Worm (Caenorhabditis elegans) whole organism, L1 larva: ENCODE results near the gene B0563.10.

Experiments
- C04F5.9 ChIP-seq: sonication (generic microtip); optimal IDR thresholded peaks from 2 replicates; lab custom pipeline; 2016; ENCODE audit warnings: missing genetic modification characterization, missing compliant biosample characterization
- C34B4.2 ChIP-seq: sonication (generic microtip); optimal IDR thresholded peaks from 2 replicates; lab custom pipeline; 2017; ENCODE audit warnings: mild to moderate bottlenecking, missing genetic modification characterization, missing compliant biosample characterization
- F16B12.6 ChIP-seq: fragments of 150-350 bp; optimal IDR thresholded peaks from 2 replicates; lab custom pipeline; 2014; ENCODE audit warnings: missing biosample characterization, missing genetic modification characterization
- Y116A8C.19 ChIP-seq: sonication (generic microtip); optimal IDR thresholded peaks from 2 replicates; lab custom pipeline; 2016; ENCODE audit warnings: missing compliant biosample characterization, missing genetic modification characterization, borderline replicate concordance
- aly-2 ChIP-seq: fragments of 150-350 bp; optimal IDR thresholded peaks from 2 replicates; lab custom pipeline; 2014; ENCODE audit warnings: missing biosample characterization, missing genetic modification characterization
- ceh-63 ChIP-seq: fragments of 200-800 bp; sonication (Bioruptor generic); optimal IDR thresholded peaks from 2 replicates; lab custom pipeline; 2018; ENCODE audit warnings: mild to moderate bottlenecking, missing genetic modification characterization, missing compliant biosample characterization
- ceh-8 ChIP-seq: fragments of 200-800 bp; sonication (Bioruptor generic); optimal IDR thresholded peaks from 2 replicates; lab custom pipeline; 2018; ENCODE audit warnings: mild to moderate bottlenecking, missing genetic modification characterization, moderate library complexity, missing compliant biosample characterization
- ceh-88 ChIP-seq: fragments of 200-800 bp; sonication (Bioruptor generic); IDR thresholded peaks from 2 replicates; pipeline ENCODE4 v1.3.6; 2022; ENCODE audit warnings: missing genetic modification characterization, missing compliant biosample characterization
- ceh-90 ChIP-seq: sonication (generic microtip); optimal IDR thresholded peaks from 2 replicates; lab custom pipeline; 2016; ENCODE audit warnings: missing genetic modification characterization, missing compliant biosample characterization
- efl-1 ChIP-seq, 4 experiments: fragments of 150-350 bp; optimal IDR thresholded peaks in 3 of 4; peaks in 1 of 4; 1 replicate in 1 of 4; 2 replicates in 3 of 4; lab custom pipeline; 2014; ENCODE audit warnings: missing biosample characterization in 2 of 4, missing genetic modification characterization in 2 of 4, missing genetic modification reagents in 2 of 4
- efl-3 ChIP-seq: fragments of 200-800 bp; sonication (Bioruptor generic); optimal IDR thresholded peaks from 2 replicates; lab custom pipeline; 2018; ENCODE audit warnings: mild to moderate bottlenecking, missing genetic modification characterization, missing compliant biosample characterization
- elt-2 ChIP-seq: sonication (generic microtip); optimal IDR thresholded peaks from 2 replicates; lab custom pipeline; 2016; ENCODE audit warnings: missing genetic modification characterization, mild to moderate bottlenecking, inconsistent platforms, missing compliant biosample characterization, missing genetic modification reagents
- fkh-10 ChIP-seq: sonication (generic microtip); optimal IDR thresholded peaks from 2 replicates; lab custom pipeline; 2017; ENCODE audit warnings: missing biosample characterization, missing genetic modification reagents, missing genetic modification characterization
- fkh-4 ChIP-seq: sonication (generic microtip); optimal IDR thresholded peaks from 2 replicates; lab custom pipeline; 2016; ENCODE audit warnings: missing compliant biosample characterization, missing genetic modification characterization, borderline replicate concordance
- fkh-8 ChIP-seq: sonication (generic microtip); optimal IDR thresholded peaks from 2 replicates; lab custom pipeline; 2016; ENCODE audit warnings: mild to moderate bottlenecking, missing genetic modification characterization, missing compliant biosample characterization
- grh-1 ChIP-seq: fragments of 200-800 bp; sonication (Bioruptor generic); IDR thresholded peaks from 2 replicates; pipeline ENCODE4 v1.3.6; 2022; ENCODE audit warnings: missing genetic modification reagents, missing genetic modification characterization, missing compliant biosample characterization
- hlh-17 ChIP-seq: fragments of 200-800 bp; sonication (Bioruptor generic); optimal IDR thresholded peaks from 2 replicates; lab custom pipeline; 2018; ENCODE audit warnings: missing genetic modification characterization, mild to moderate bottlenecking, missing compliant biosample characterization, moderate library complexity, borderline replicate concordance
- hpl-2 ChIP-seq: fragments of 150-350 bp; optimal IDR thresholded peaks from 2 replicates; lab custom pipeline; 2014; ENCODE audit warnings: missing biosample characterization, missing genetic modification reagents, missing genetic modification characterization
- irx-1 ChIP-seq: sonication (generic microtip); optimal IDR thresholded peaks from 2 replicates; lab custom pipeline; 2016; ENCODE audit warnings: missing genetic modification characterization, missing compliant biosample characterization
- isw-1 ChIP-seq: fragments of 200-800 bp; sonication (Bioruptor generic); IDR thresholded peaks from 2 replicates; pipeline ENCODE4 v1.3.6; 2022; ENCODE audit warnings: missing genetic modification characterization, missing compliant biosample characterization
- jun-1 ChIP-seq: fragments of 150-350 bp; optimal IDR thresholded peaks from 2 replicates; lab custom pipeline; 2014; ENCODE audit warnings: missing biosample characterization, missing genetic modification reagents, missing genetic modification characterization
- lin-13 ChIP-seq: fragments of 150-350 bp; optimal IDR thresholded peaks from 2 replicates; lab custom pipeline; 2014; ENCODE audit warnings: missing biosample characterization, missing genetic modification reagents, missing genetic modification characterization
- lin-39 ChIP-seq: fragments of 150-350 bp; optimal IDR thresholded peaks from 2 replicates; lab custom pipeline; 2014; ENCODE audit warnings: missing biosample characterization, missing genetic modification reagents, missing genetic modification characterization
- lir-3 ChIP-seq: sonication (generic microtip); optimal IDR thresholded peaks from 2 replicates; lab custom pipeline; 2016; ENCODE audit warnings: mild to moderate bottlenecking, missing genetic modification characterization, moderate library complexity, missing compliant biosample characterization; ENCODE audit not compliant: poor library complexity
- mab-9 ChIP-seq: fragments of 200-800 bp; sonication (Bioruptor generic); IDR thresholded peaks from 2 replicates; pipeline ENCODE4 v1.3.6; 2022; ENCODE audit warnings: missing genetic modification reagents, missing genetic modification characterization, missing compliant biosample characterization
- mef-2 ChIP-seq: fragments of 150-350 bp; optimal IDR thresholded peaks from 2 replicates; lab custom pipeline; 2014; ENCODE audit warnings: missing biosample characterization, missing genetic modification characterization
- mep-1 ChIP-seq: fragments of 150-350 bp; optimal IDR thresholded peaks from 2 replicates; lab custom pipeline; 2014; ENCODE audit warnings: missing biosample characterization, missing genetic modification characterization
- nhr-12 ChIP-seq: sonication (generic microtip); optimal IDR thresholded peaks from 2 replicates; lab custom pipeline; 2017; ENCODE audit warnings: missing biosample characterization, missing genetic modification characterization
- nhr-20 ChIP-seq: sonication (generic microtip); optimal IDR thresholded peaks from 2 replicates; lab custom pipeline; 2016; ENCODE audit warnings: mild to moderate bottlenecking, missing genetic modification characterization, missing compliant biosample characterization
- nhr-71 ChIP-seq: sonication (generic microtip); optimal IDR thresholded peaks from 2 replicates; lab custom pipeline; 2016; ENCODE audit warnings: mild to moderate bottlenecking, missing genetic modification characterization, moderate library complexity, missing compliant biosample characterization
- nhr-77 ChIP-seq: fragments of 150-350 bp; optimal IDR thresholded peaks from 2 replicates; lab custom pipeline; 2014; ENCODE audit warnings: missing biosample characterization, missing genetic modification characterization
- nhr-84 ChIP-seq: sonication (generic microtip); optimal IDR thresholded peaks from 2 replicates; lab custom pipeline; 2017; ENCODE audit warnings: missing biosample characterization, missing genetic modification characterization
- nhr-85 ChIP-seq: sonication (generic microtip); peaks from one replicate; lab custom pipeline; 2016; ENCODE audit warnings: missing genetic modification characterization, inconsistent platforms, missing compliant biosample characterization
- rnt-1 ChIP-seq: sonication (generic microtip); optimal IDR thresholded peaks from 2 replicates; lab custom pipeline; 2016; ENCODE audit warnings: mild to moderate bottlenecking, missing genetic modification characterization, moderate library complexity, missing compliant biosample characterization
- snu-23 ChIP-seq: sonication (generic microtip); optimal IDR thresholded peaks from 2 replicates; lab custom pipeline; 2016; ENCODE audit warnings: missing genetic modification characterization, missing compliant biosample characterization
- tlp-1 ChIP-seq: fragments of 150-350 bp; optimal IDR thresholded peaks from 2 replicates; lab custom pipeline; 2014; ENCODE audit warnings: missing biosample characterization, missing genetic modification characterization
- unc-130 ChIP-seq: fragments of 150-350 bp; optimal IDR thresholded peaks from 2 replicates; lab custom pipeline; 2017; ENCODE audit warnings: missing biosample characterization, missing genetic modification characterization, inconsistent platforms
- unc-30 ChIP-seq: sonication (generic microtip); optimal IDR thresholded peaks from 2 replicates; lab custom pipeline; 2017; ENCODE audit warnings: missing biosample characterization, missing genetic modification characterization
- unc-62 ChIP-seq: fragments of 150-350 bp; optimal IDR thresholded peaks from 2 replicates; lab custom pipeline; 2014; ENCODE audit warnings: missing biosample characterization, missing genetic modification reagents, missing genetic modification characterization
- unc-98 ChIP-seq: fragments of 200-800 bp; sonication (Bioruptor generic); IDR thresholded peaks from 2 replicates; pipeline ENCODE4 v1.3.6; 2022; ENCODE audit warnings: missing genetic modification characterization, missing compliant biosample characterization
- vab-15 ChIP-seq: sonication (generic microtip); optimal IDR thresholded peaks from 2 replicates; lab custom pipeline; 2017; ENCODE audit warnings: missing genotype, mild to moderate bottlenecking, missing genetic modification characterization, missing compliant biosample characterization
- xbp-1 ChIP-seq: sonication (generic microtip); optimal IDR thresholded peaks from 2 replicates; lab custom pipeline; 2016; ENCODE audit warnings: missing genetic modification characterization, missing compliant biosample characterization
- zag-1 ChIP-seq: fragments of 150-350 bp; optimal IDR thresholded peaks from 2 replicates; lab custom pipeline; 2014; ENCODE audit warnings: missing biosample characterization, missing genetic modification characterization
- zip-4 ChIP-seq: fragments of 200-800 bp; sonication (Bioruptor generic); optimal IDR thresholded peaks from 2 replicates; lab custom pipeline; 2018; ENCODE audit warnings: mild to moderate bottlenecking, missing genetic modification characterization, moderate library complexity, missing compliant biosample characterization
- ztf-4 ChIP-seq: fragments of 150-350 bp; optimal IDR thresholded peaks from 2 replicates; lab custom pipeline; 2014; ENCODE audit warnings: missing biosample characterization, missing genetic modification characterization

The B0563.10 gene

DNA sequence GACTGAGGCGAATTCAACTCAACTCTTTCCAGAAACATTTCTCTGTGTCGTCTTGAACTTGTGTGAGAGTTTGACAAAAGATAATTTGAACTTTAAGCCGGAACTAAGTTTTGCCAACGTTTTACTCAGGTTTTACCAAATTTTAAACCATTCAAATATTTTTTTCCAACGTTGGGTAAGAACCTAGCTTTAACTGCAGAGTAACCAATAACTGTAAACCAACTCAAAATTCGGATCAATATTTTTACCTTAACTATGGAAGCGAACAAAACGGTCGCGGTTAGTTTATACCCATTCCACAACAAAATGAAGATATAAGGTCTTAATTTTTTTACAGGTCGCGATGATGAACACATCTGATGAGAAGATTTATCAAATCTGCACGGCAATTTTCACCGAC, 5.7 kb upstream of the B0563.10 start:
- TF ChIP-seq zag-1 (tag; lab: Kevin White, UChicago): no peak

- TF ChIP-seq mab-9 (GFP tag; lab: Robert Waterston, UW) (no peak), lin-39 (tag; lab: Kevin White, UChicago) (no peak), C34B4.2 (tag; lab: Kevin White, UChicago) (no peak), F16B12.6 (tag; lab: Kevin White, UChicago) (no peak), Y116A8C.19 (tag; lab: Kevin White, UChicago) (no peak), lir-3 (tag; lab: Kevin White, UChicago) (no peak), unc-62 (no peak), fkh-4 (tag; lab: Kevin White, UChicago) (no peak), tlp-1 (tag; lab: Kevin White, UChicago) (no peak), isw-1 (GFP tag; lab: Robert Waterston, UW) (no peak), unc-130 (no peak), nhr-85 (tag; lab: Kevin White, UChicago) (no peak), unc-30 (no peak), ceh-63 (GFP tag; lab: Kevin White, UChicago) (no peak), grh-1 (GFP tag; lab: Robert Waterston, UW) (no peak), fkh-10 (GFP tag; lab: Kevin White, UChicago) (no peak), nhr-71 (tag; lab: Kevin White, UChicago) (no peak), ceh-90 (tag; lab: Kevin White, UChicago) (no peak)
- TF ChIP-seq, all 84 proteins: peak for 0
Observed at ce11 chrX:9172278-9172677, 5.2 kb upstream of the B0563.10 start, which contains the start of gene B0563.18. Gene B0563.18, plus strand, starts transcription at chrX:9172578.

- TF ChIP-seq efl-1 (optimal IDR thresholded peaks at IDR 0.05; lab: Kevin White, UChicago) (no peak), efl-1 (GFP tag; optimal IDR thresholded peaks at IDR 0.05 in 1 of 2; lab: Kevin White, UChicago) (peak in 1 of 2 experiments; percentile 24), nhr-77 (tag; lab: Kevin White, UChicago) (no peak)
- TF ChIP-seq, all 84 proteins: peak for 1
Observed at ce11 chrX:9171241-9171640, 4.2 kb upstream of the B0563.10 start, which contains the start of gene B0563.1. Gene B0563.1, plus strand, starts transcription at chrX:9171541.

DNA sequence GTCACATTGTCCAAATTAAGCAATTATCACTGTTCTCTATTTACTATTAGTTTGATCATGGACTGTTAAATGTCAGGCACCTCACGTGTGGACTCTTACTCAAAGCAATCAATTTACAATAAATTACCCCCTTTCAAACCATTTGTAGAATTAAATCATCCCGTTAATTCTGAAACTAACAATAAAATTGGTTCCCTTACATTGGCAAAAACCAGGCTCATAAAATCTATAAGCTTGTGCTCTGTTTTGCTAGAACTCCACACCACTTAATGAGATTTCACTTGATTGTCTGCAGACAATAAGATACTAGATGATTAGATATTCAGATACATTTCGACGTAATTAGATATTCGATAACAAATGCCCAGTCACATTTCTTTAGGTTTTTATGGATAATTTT, 3.0 kb upstream of the B0563.10 start:
- no peak for TF ChIP-seq nhr-12
- TF ChIP-seq mef-2 (tag; lab: Kevin White, UChicago): no peak
- no peak for TF ChIP-seq zip-4 (GFP tag; lab: Kevin White, UChicago)
- TF ChIP-seq ceh-88: no peak
- TF ChIP-seq rnt-1: no peak
- TF ChIP-seq jun-1 (tag; lab: Kevin White, UChicago): no peak
- TF ChIP-seq F16B12.6 (tag; lab: Kevin White, UChicago): no peak
- TF ChIP-seq nhr-84: no peak
- no peak for TF ChIP-seq mep-1
- no peak for TF ChIP-seq hlh-17 (GFP tag; lab: Kevin White, UChicago)

DNA sequence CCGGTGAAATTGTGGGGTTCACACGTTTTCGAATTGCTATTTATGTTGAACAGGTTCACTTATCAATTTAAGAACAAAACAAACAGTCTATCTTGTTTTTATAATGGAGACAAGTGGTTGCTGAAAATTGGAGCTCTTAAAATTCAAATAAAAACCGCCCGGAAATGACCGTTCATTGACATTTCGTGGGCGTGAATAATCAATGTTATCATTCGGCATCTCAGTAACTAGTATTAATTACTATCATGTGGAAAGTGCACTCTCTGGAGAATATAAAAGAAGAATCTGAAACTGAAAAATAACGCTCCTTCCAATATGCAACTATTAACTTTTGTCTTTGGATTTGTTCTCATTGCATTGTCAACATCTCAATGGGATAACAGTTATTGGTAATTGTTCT, 1.2 kb upstream of the B0563.10 start, which contains the start of gene B0563.9:
TSS of gene B0563.9 (plus strand) at position 301 of the 400 bp plus-strand sequence.
- TF ChIP-seq fkh-4 (tag; lab: Kevin White, UChicago): no peak
- no peak for TF ChIP-seq isw-1 (GFP tag; lab: Robert Waterston, UW)
- TF ChIP-seq xbp-1 (tag; lab: Kevin White, UChicago): no peak
- TF ChIP-seq fkh-8 (tag; lab: Kevin White, UChicago): no peak
- no peak for TF ChIP-seq elt-2 (tag; lab: Kevin White, UChicago)
- no peak for TF ChIP-seq zip-4 (GFP tag; lab: Kevin White, UChicago)
- no peak for TF ChIP-seq jun-1 (tag; lab: Kevin White, UChicago)
- TF ChIP-seq ceh-8 (GFP tag; lab: Kevin White, UChicago): no peak
- no peak for TF ChIP-seq irx-1
- TF ChIP-seq aly-2: no peak
- no peak for TF ChIP-seq efl-3
- no peak for TF ChIP-seq nhr-20 (tag; lab: Kevin White, UChicago)
- TF ChIP-seq hpl-2 (GFP tag; lab: Kevin White, UChicago): no peak
- TF ChIP-seq lin-13 (GFP tag; lab: Kevin White, UChicago): no peak
- no peak for TF ChIP-seq ztf-4
- TF ChIP-seq unc-98: no peak
- TF ChIP-seq vab-15 (tag; lab: Kevin White, UChicago): no peak
- no peak for TF ChIP-seq C04F5.9 (tag; lab: Kevin White, UChicago)
- TF ChIP-seq snu-23 (GFP tag; lab: Kevin White, UChicago): no peak
